Worm (Caenorhabditis elegans) whole organism, early embryonic: ENCODE data around the gene C02E7.10.

Source experiments
- F13C5.2 ChIP-seq: sonication (generic microtip); optimal IDR thresholded peaks from 2 replicates; lab custom pipeline; 2017; ENCODE audit warnings: mild to moderate bottlenecking, missing genetic modification characterization, inconsistent platforms, missing compliant biosample characterization
- ama-1 ChIP-seq: fragments of 150-350 bp; optimal IDR thresholded peaks from 2 replicates; lab custom pipeline; 2014
- ceh-13 ChIP-seq: fragments of 200-800 bp; sonication (Bioruptor generic); optimal IDR thresholded peaks from 2 replicates; lab custom pipeline; 2018; ENCODE audit warnings: mild to moderate bottlenecking, missing genetic modification characterization, missing compliant biosample characterization
- ets-7 ChIP-seq: sonication (generic microtip); optimal IDR thresholded peaks from 2 replicates; lab custom pipeline; 2016; ENCODE audit warnings: missing genotype, missing genetic modification characterization, missing compliant biosample characterization
- flt-1 ChIP-seq: fragments of 200-800 bp; sonication (Bioruptor generic); IDR thresholded peaks from 2 replicates; pipeline ENCODE4 v1.3.6; 2022; ENCODE audit warnings: missing genetic modification characterization, missing compliant biosample characterization
- hmg-4 ChIP-seq: fragments of 200-800 bp; sonication (Bioruptor generic); optimal IDR thresholded peaks from 2 replicates; lab custom pipeline; 2018; ENCODE audit warnings: mild to moderate bottlenecking, missing genetic modification characterization, missing compliant biosample characterization
- hnd-1 ChIP-seq: sonication (generic microtip); optimal IDR thresholded peaks from 2 replicates; lab custom pipeline; 2016; ENCODE audit warnings: missing genetic modification characterization, missing compliant biosample characterization
- pes-1 ChIP-seq: fragments of 200-800 bp; sonication (Bioruptor generic); IDR thresholded peaks from 2 replicates; pipeline ENCODE4 v1.3.6; 2022; ENCODE audit warnings: missing genetic modification reagents, missing genetic modification characterization, missing compliant biosample characterization

DNA sequence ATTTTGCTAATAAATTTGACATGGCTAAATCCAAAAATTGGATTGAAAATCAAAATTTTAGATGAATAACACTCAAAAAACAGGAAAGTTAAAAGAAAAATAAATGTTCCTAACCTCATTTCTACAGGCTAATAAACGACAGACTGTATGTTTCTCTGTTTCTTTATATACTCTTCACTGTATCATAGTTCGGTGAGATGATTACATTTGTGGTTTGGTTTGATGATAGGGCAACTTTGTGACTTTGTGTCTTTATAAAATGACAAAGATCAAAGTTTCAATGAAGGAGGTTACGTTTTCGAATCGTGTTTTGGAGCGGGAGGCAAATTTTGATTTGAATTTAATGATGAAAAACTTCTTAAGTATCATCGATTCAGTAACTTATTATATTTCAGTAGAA lies 43.4 kb downstream of the C02E7.10 start, which contains the start of gene ugt-12:
- TF ChIP-seq flt-1 (GFP tag; lab: Robert Waterston, UW): no peak
- TF ChIP-seq ama-1: no peak
- no peak for TF ChIP-seq ets-7
- no peak for TF ChIP-seq pes-1
- no peak for TF ChIP-seq ceh-13 (GFP tag; lab: Kevin White, UChicago)
- TF ChIP-seq F13C5.2: no peak
- TF ChIP-seq hnd-1 (tag; lab: Kevin White, UChicago): no peak
- no peak for TF ChIP-seq hmg-4 (GFP tag; lab: Kevin White, UChicago)
